Worm (Caenorhabditis elegans) whole organism, L2 larva: Measurements from ENCODE around the gene srz-90.

ENCODE experiments used
- R02D3.7 ChIP-seq: fragments of 150-350 bp; optimal IDR thresholded peaks from 2 replicates; lab custom pipeline; 2014; ENCODE audit warnings: missing biosample characterization, missing genetic modification characterization
- ama-1 ChIP-seq: fragments of 150-350 bp; optimal IDR thresholded peaks from 2 replicates; lab custom pipeline; 2018; ENCODE audit warnings: inconsistent platforms
- crh-2 ChIP-seq: sonication (generic microtip); optimal IDR thresholded peaks from 2 replicates; lab custom pipeline; 2017; ENCODE audit warnings: missing biosample characterization, missing genetic modification characterization
- lsy-2 ChIP-seq, 2 experiments: fragments of 150-350 bp in 1 of 2; sonication (generic microtip) in 1 of 2; optimal IDR thresholded peaks; 2 replicates each; lab custom pipeline; 2014 to 2017; ENCODE audit warnings: missing biosample characterization in 2 of 2, missing genetic modification characterization in 2 of 2
- nhr-21 ChIP-seq: fragments of 150-350 bp; optimal IDR thresholded peaks from 2 replicates; lab custom pipeline; 2014; ENCODE audit warnings: missing biosample characterization, missing genetic modification characterization
- nhr-23 ChIP-seq: fragments of 150-350 bp; optimal IDR thresholded peaks from 2 replicates; lab custom pipeline; 2014; ENCODE audit warnings: missing biosample characterization, missing genetic modification reagents, missing genetic modification characterization
- nhr-77 ChIP-seq: fragments of 150-350 bp; optimal IDR thresholded peaks from 2 replicates; lab custom pipeline; 2014; ENCODE audit warnings: missing biosample characterization, missing genetic modification characterization
- skn-1 ChIP-seq: sonication (generic microtip); optimal IDR thresholded peaks from 2 replicates; lab custom pipeline; 2017; ENCODE audit warnings: missing biosample characterization, missing genetic modification characterization
- snpc-4 ChIP-seq: fragments of 150-350 bp; optimal IDR thresholded peaks from 2 replicates; lab custom pipeline; 2014; ENCODE audit warnings: missing biosample characterization, missing genetic modification characterization
- unc-62 ChIP-seq: fragments of 150-350 bp; optimal IDR thresholded peaks from 2 replicates; lab custom pipeline; 2014; ENCODE audit warnings: missing biosample characterization, missing genetic modification reagents, missing genetic modification characterization
- zag-1 ChIP-seq: fragments of 150-350 bp; optimal IDR thresholded peaks from 2 replicates; lab custom pipeline; 2014; ENCODE audit warnings: missing biosample characterization, missing genetic modification characterization

DNA sequence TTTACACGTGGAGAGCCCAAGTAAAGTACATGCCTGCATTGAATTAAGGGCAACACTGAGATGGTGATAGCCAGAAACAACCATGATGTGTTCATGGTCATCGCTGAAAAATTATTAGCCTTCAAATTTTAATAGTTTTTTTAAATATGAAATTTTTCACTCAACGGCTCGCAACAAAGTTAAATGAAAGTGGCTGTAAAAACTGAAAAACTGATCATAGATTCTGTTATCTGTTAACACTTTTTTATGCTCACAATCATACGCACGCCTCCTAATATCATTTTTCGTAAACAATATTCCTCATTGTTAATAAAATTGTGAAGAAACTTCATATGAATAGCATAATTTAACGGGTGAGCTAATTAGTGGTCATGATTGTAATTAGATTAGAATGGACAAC lies 3.6 kb downstream of the srz-90 start, which contains the start of gene C18D4.4:
- TF ChIP-seq zag-1 (no peak), lsy-2 (tag; optimal IDR thresholded peaks at IDR 0.05; lab: Kevin White, UChicago) (no peak), unc-62 (GFP tag; lab: Kevin White, UChicago) (no peak), ama-1 (lab: Kevin White, UChicago) (no peak), crh-2 (tag; lab: Kevin White, UChicago) (no peak), nhr-21 (tag; lab: Kevin White, UChicago) (no peak), skn-1 (tag; lab: Kevin White, UChicago) (no peak), snpc-4 (tag; lab: Kevin White, UChicago) (no peak), nhr-77 (no peak), nhr-23 (no peak), R02D3.7 (no peak)
